Worm (Caenorhabditis elegans): ENCODE measurements around the gene col-121.
A peak's percentile ranks its signal among the peaks of the same experiment; 100 is the strongest.

Gene col-121

ce11 chrIV:9367852-9368627, 28.0 kb downstream of the col-121 start (continued):
- TF ChIP-seq tlf-1 (GFP tag; optimal IDR thresholded peaks at IDR 0.05) (peak; percentile 50), attf-6 (GFP tag; IDR thresholded peaks at IDR 0.05) (0 out of 2 replicates have a peak, but pooled peaks have one; percentile 22), fkh-3 (tag; optimal IDR thresholded peaks at IDR 0.05) (no peak), nhr-120 (GFP tag; IDR thresholded peaks at IDR 0.05) (no peak), lin-54 (GFP tag; optimal IDR thresholded peaks at IDR 0.05) (peak; percentile 70), efl-1 (GFP tag; optimal IDR thresholded peaks at IDR 0.05) (peak; percentile 92), ZK185.1 (tag; optimal IDR thresholded peaks at IDR 0.05; ENCODE audit: poor library complexity, severe bottlenecking) (peak; percentile 10), snpc-1.1 (tag; optimal IDR thresholded peaks at IDR 0.05; ENCODE audit: insufficient read depth) (peak; percentile 37), lsl-1 (GFP tag; optimal IDR thresholded peaks at IDR 0.05) (peak; percentile 90), lin-26 (GFP tag; IDR thresholded peaks at IDR 0.05) (no peak), dpl-1 (GFP tag; optimal IDR thresholded peaks at IDR 0.05) (peak; percentile 76), aptf-3 (GFP tag; IDR thresholded peaks at IDR 0.05) (no peak), F33H1.4 (GFP tag; IDR thresholded peaks at IDR 0.05) (peak; percentile 90), madf-6 (GFP tag; IDR thresholded peaks at IDR 0.05) (peak; percentile 96), gei-17 (GFP tag; optimal IDR thresholded peaks at IDR 0.05) (no peak), madf-8 (GFP tag; conservative IDR thresholded peaks at IDR 0.05) (peak; percentile 82), snpc-3.4 (tag; optimal IDR thresholded peaks at IDR 0.05) (peak; percentile 70), lin-40 (tag; optimal IDR thresholded peaks at IDR 0.05) (peak; percentile 8), F49E8.2 (tag; optimal IDR thresholded peaks at IDR 0.05; ENCODE audit: insufficient read depth) (peak; percentile 42), die-1 (tag; optimal IDR thresholded peaks at IDR 0.05) (no peak), ekl-4 (GFP tag; IDR thresholded peaks at IDR 0.05) (peak; percentile 31; the same call in 1 of the 2 replicates), nhr-80 (tag; optimal IDR thresholded peaks at IDR 0.05) (peak; percentile 15), hmg-1.2 (GFP tag; IDR thresholded peaks at IDR 0.05) (peak; percentile 35; the same call in 1 of the 2 replicates), somi-1 (GFP tag; optimal IDR thresholded peaks at IDR 0.05) (no peak), dox-1 (GFP tag; IDR thresholded peaks at IDR 0.05) (0 out of 2 replicates have a peak, but pooled peaks have one; percentile 13), F52B5.7 (tag; optimal IDR thresholded peaks at IDR 0.05) (no peak), B0019.2 (GFP tag; conservative IDR thresholded peaks at IDR 0.05) (peak; percentile 20; the same call in 1 of the 2 replicates), snpc-1.3 (tag; optimal IDR thresholded peaks at IDR 0.05; ENCODE audit: insufficient read depth) (peak; percentile 67), ceh-91 (GFP tag; IDR thresholded peaks at IDR 0.05) (peak; percentile 76)

ce11 chrIV:9366411-9366810, 29.6 kb downstream of the col-121 start, which contains the start of gene pezo-1:
Gene pezo-1 (minus strand): TSS chrIV:9366511.
- TF ChIP-seq madf-10 (tag; optimal IDR thresholded peaks at IDR 0.05) = no peak
- 0 out of 2 replicates have a peak, but pooled peaks have one; percentile 25 for TF ChIP-seq hsf-1 (GFP tag; IDR thresholded peaks at IDR 0.05)
- no peak for TF ChIP-seq ztf-25 (GFP tag; IDR thresholded peaks at IDR 0.05)
- TF ChIP-seq F57A8.1 (GFP tag; optimal IDR thresholded peaks at IDR 0.05) = no peak
- no peak for TF ChIP-seq Y56A3A.18 (GFP tag; IDR thresholded peaks at IDR 0.05)
- TF ChIP-seq ceh-91 (GFP tag; IDR thresholded peaks at IDR 0.05) = no peak
- TF ChIP-seq nhr-27 (tag; optimal IDR thresholded peaks at IDR 0.05) = no peak
- no peak for TF ChIP-seq F22D6.2 (tag; optimal IDR thresholded peaks at IDR 0.05)
- TF ChIP-seq ztf-26 (tag; optimal IDR thresholded peaks at IDR 0.05) = no peak
- TF ChIP-seq chd-7 (tag; optimal IDR thresholded peaks at IDR 0.05) = no peak
- no peak for TF ChIP-seq unc-130 (GFP tag; optimal IDR thresholded peaks at IDR 0.05)
- no peak for TF ChIP-seq F55B11.4 (tag; optimal IDR thresholded peaks at IDR 0.05; ENCODE audit: borderline replicate concordance, insufficient read depth)
- no peak for TF ChIP-seq zfh-2 (GFP tag; conservative IDR thresholded peaks at IDR 0.05)
- no peak for TF ChIP-seq Y95B8A.8 (GFP tag; IDR thresholded peaks at IDR 0.05)
- no peak for TF ChIP-seq somi-1 (GFP tag; optimal IDR thresholded peaks at IDR 0.05)
- no peak for TF ChIP-seq ztf-28 (GFP tag; IDR thresholded peaks at IDR 0.05)
- TF ChIP-seq ama-1 (optimal IDR thresholded peaks at IDR 0.05) = no peak
- TF ChIP-seq ama-1 (GFP tag; optimal IDR thresholded peaks at IDR 0.05) = no peak
- peak; percentile 28 for TF ChIP-seq lsl-1 (GFP tag; optimal IDR thresholded peaks at IDR 0.05)
- TF ChIP-seq snpc-3.4 (tag; optimal IDR thresholded peaks at IDR 0.05) = peak; percentile 11
- no peak for TF ChIP-seq ccch-3 (GFP tag; optimal IDR thresholded peaks at IDR 0.05)
- TF ChIP-seq dpff-1 (tag; optimal IDR thresholded peaks at IDR 0.05) = no peak
